Fruit fly (Drosophila melanogaster): ENCODE results near the gene TwdlS.

TwdlS gene

dm6 chr3R:26639503-26640075 is 3.1 kb downstream of the TwdlS start, which contains the start of gene TwdlD:
Gene TwdlD, plus strand, starts transcription at chr3R:26640025.
- TF ChIP-seq Eip78C (GFP tag) (no peak), CG3919 (GFP tag; optimal IDR thresholded peaks at IDR 0.05) (no peak), CG11762 (GFP tag; optimal IDR thresholded peaks at IDR 0.05; ENCODE audit: insufficient read depth) (no peak), CG31627 (GFP tag; optimal IDR thresholded peaks at IDR 0.05) (no peak), Smox (GFP tag; optimal IDR thresholded peaks at IDR 0.05) (no peak), CG7368 (GFP tag; optimal IDR thresholded peaks at IDR 0.05) (no peak), pdm3 (GFP tag; optimal IDR thresholded peaks at IDR 0.05) (no peak), acj6 (GFP tag; optimal IDR thresholded peaks at IDR 0.05) (no peak), Sox14 (GFP tag; optimal IDR thresholded peaks at IDR 0.05) (no peak), salr (GFP tag; optimal IDR thresholded peaks at IDR 0.05) (no peak)

DNA sequence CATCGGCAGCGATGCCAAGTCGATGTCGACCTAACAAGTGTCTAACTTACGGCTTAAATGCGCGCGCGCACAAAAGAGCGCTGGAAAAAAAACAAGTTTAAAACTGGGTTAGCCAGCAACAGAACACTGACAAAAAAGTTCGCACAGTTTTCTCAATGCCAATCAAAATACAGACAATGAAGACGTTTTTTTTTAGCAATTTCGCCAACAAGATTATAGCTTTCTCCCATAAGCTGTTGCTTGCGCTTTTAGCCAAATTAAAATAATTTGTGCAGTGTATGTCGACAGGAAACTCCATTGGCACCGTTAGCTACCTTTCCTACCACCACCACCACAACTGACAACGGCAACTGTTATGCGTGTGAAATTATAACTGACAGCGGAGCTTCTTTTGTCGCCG is 18.1 kb downstream of the TwdlS start:
- TF ChIP-seq CG31627 (GFP tag; optimal IDR thresholded peaks at IDR 0.05) = no peak
- TF ChIP-seq CG6854 (GFP tag; optimal IDR thresholded peaks at IDR 0.05) = no peak
- no peak for TF ChIP-seq CG7368 (GFP tag; optimal IDR thresholded peaks at IDR 0.05)
- 0 out of 3 replicates have a peak, but pooled peaks have one; percentile 13 for TF ChIP-seq eg (GFP tag; IDR thresholded peaks at IDR 0.05)
- no peak for TF ChIP-seq esn (GFP tag; optimal IDR thresholded peaks at IDR 0.05)
- no peak for TF ChIP-seq OdsH (GFP tag; optimal IDR thresholded peaks at IDR 0.05)
- no peak for TF ChIP-seq CG3032 (tag; optimal IDR thresholded peaks at IDR 0.05)
- TF ChIP-seq CG16779 (tag; optimal IDR thresholded peaks at IDR 0.05) = no peak
- TF ChIP-seq Hr4 (GFP tag; optimal IDR thresholded peaks at IDR 0.05) = peak; percentile 53
- TF ChIP-seq CG6276 (GFP tag; optimal IDR thresholded peaks at IDR 0.05) = peak; percentile 25
- TF ChIP-seq Eip78C (GFP tag) = peak; percentile 76
- TF ChIP-seq CG32006 (GFP tag; optimal IDR thresholded peaks at IDR 0.05) = peak; percentile 55
- TF ChIP-seq CG6808 (GFP tag; optimal IDR thresholded peaks at IDR 0.05) = no peak
- TF ChIP-seq svp (GFP tag) = no peak
- TF ChIP-seq lz (GFP tag; optimal IDR thresholded peaks at IDR 0.05) = peak; percentile 4
- TF ChIP-seq pdm3 (GFP tag; optimal IDR thresholded peaks at IDR 0.05) = peak; percentile 14
- TF ChIP-seq CG6163 (GFP tag; IDR thresholded peaks at IDR 0.05) = peak; percentile 45; the same call in 1 of the 3 replicates
- TF ChIP-seq Sox102F (GFP tag; optimal IDR thresholded peaks at IDR 0.05) = no peak
- no peak for TF ChIP-seq Met (GFP tag; optimal IDR thresholded peaks at IDR 0.05)
- TF ChIP-seq CG6792 (GFP tag; optimal IDR thresholded peaks at IDR 0.05) = peak; percentile 2
- no peak for TF ChIP-seq Eip93F (GFP tag; optimal IDR thresholded peaks at IDR 0.05)
- TF ChIP-seq CG11294 (GFP tag; IDR thresholded peaks at IDR 0.05) = 0 out of 2 replicates have a peak, but pooled peaks have one; percentile 7
- no peak for TF ChIP-seq spab (GFP tag; optimal IDR thresholded peaks at IDR 0.05)
- no peak for TF ChIP-seq Sox14 (GFP tag; optimal IDR thresholded peaks at IDR 0.05)
- peak; percentile 16 for TF ChIP-seq CG11762 (GFP tag; optimal IDR thresholded peaks at IDR 0.05; ENCODE audit: insufficient read depth)
- TF ChIP-seq CG10669 (GFP tag; optimal IDR thresholded peaks at IDR 0.05) = no peak
- TF ChIP-seq dac (GFP tag; optimal IDR thresholded peaks at IDR 0.05) = peak; percentile 3
- no peak for TF ChIP-seq CG9139 (GFP tag; optimal IDR thresholded peaks at IDR 0.05)
- TF ChIP-seq CG34406 (GFP tag; optimal IDR thresholded peaks at IDR 0.05) = no peak
- TF ChIP-seq dsx (GFP tag; optimal IDR thresholded peaks at IDR 0.05; ENCODE audit: poor library complexity, severe bottlenecking) = no peak
- TF ChIP-seq Gug (GFP tag; IDR thresholded peaks at IDR 0.05) = 0 out of 2 replicates have a peak, but pooled peaks have one; percentile 37
- TF ChIP-seq net (GFP tag; optimal IDR thresholded peaks at IDR 0.05) = no peak
- peak; percentile 16 for TF ChIP-seq Hr39 (GFP tag; optimal IDR thresholded peaks at IDR 0.05)
- no peak for TF ChIP-seq fd59A (GFP tag; optimal IDR thresholded peaks at IDR 0.05)
- no peak for TF ChIP-seq CG8632 (GFP tag; optimal IDR thresholded peaks at IDR 0.05)
- TF ChIP-seq topi (GFP tag; optimal IDR thresholded peaks at IDR 0.05) = no peak
- TF ChIP-seq ss (GFP tag; optimal IDR thresholded peaks at IDR 0.05) = no peak
- TF ChIP-seq salr (GFP tag; optimal IDR thresholded peaks at IDR 0.05) = no peak
- no peak for TF ChIP-seq Smox (GFP tag; optimal IDR thresholded peaks at IDR 0.05)
- TF ChIP-seq fkh (GFP tag; optimal IDR thresholded peaks at IDR 0.05) = no peak
- TF ChIP-seq Lpt (GFP tag; optimal IDR thresholded peaks at IDR 0.05) = no peak
- TF ChIP-seq CG8319 (GFP tag; optimal IDR thresholded peaks at IDR 0.05) = no peak
- no peak for TF ChIP-seq CG11902 (GFP tag; optimal IDR thresholded peaks at IDR 0.05)
- TF ChIP-seq Blimp-1 (GFP tag; optimal IDR thresholded peaks at IDR 0.05) = no peak
- TF ChIP-seq Eip75B (GFP tag; optimal IDR thresholded peaks at IDR 0.05) = peak; percentile 14
- TF ChIP-seq acj6 (GFP tag; optimal IDR thresholded peaks at IDR 0.05) = peak; percentile 6
- TF ChIP-seq CG1621 (tag; optimal IDR thresholded peaks at IDR 0.05) = no peak
